Worm (Caenorhabditis elegans) whole organism, L4 larva: ENCODE measurements around the gene Y62E10A.24.

Source experiments
- D1046.2 ChIP-seq: fragments of 200-800 bp; sonication (Bioruptor generic); IDR thresholded peaks from 2 replicates; pipeline ENCODE4 v1.3.6; 2022; ENCODE audit warnings: missing genetic modification characterization, missing compliant biosample characterization
- F10B5.3 ChIP-seq: sonication (generic microtip); optimal IDR thresholded peaks from 2 replicates; lab custom pipeline; 2016; ENCODE audit warnings: mild to moderate bottlenecking, missing genetic modification characterization, missing compliant biosample characterization
- R02D3.7 ChIP-seq: fragments of 150-350 bp; sonication (generic microtip); optimal IDR thresholded peaks from 3 replicates; lab custom pipeline; 2014; ENCODE audit warnings: missing biosample characterization, missing genetic modification characterization
- T26A8.4 ChIP-seq: fragments of 200-800 bp; sonication (Bioruptor generic); IDR thresholded peaks from 2 replicates; pipeline ENCODE4 v1.3.6; 2022; ENCODE audit warnings: missing genetic modification characterization, missing compliant biosample characterization
- Y105C5A.15 ChIP-seq: fragments of 200-800 bp; sonication (Bioruptor generic); IDR thresholded peaks from 2 replicates; pipeline ENCODE4 v1.3.6; 2022; ENCODE audit warnings: missing genetic modification characterization, missing compliant biosample characterization
- Y75B8A.6 ChIP-seq: fragments of 200-800 bp; sonication (Bioruptor generic); IDR thresholded peaks from 2 replicates; pipeline ENCODE4 v1.3.6; 2022; ENCODE audit warnings: missing genetic modification reagents, missing genetic modification characterization, missing compliant biosample characterization
- aha-1 ChIP-seq: fragments of 150-350 bp; peaks from one replicate; lab custom pipeline; 2014; ENCODE audit warnings: missing biosample characterization, missing genetic modification characterization
- ama-1 ChIP-seq: fragments of 150-350 bp; optimal IDR thresholded peaks from 2 replicates; lab custom pipeline; 2014; ENCODE audit warnings: inconsistent platforms, mixed read lengths
- arid-1 ChIP-seq: fragments of 200-800 bp; sonication (Bioruptor generic); conservative IDR thresholded peaks from 2 replicates; pipeline ENCODE4 v1.3.6; 2022; ENCODE audit warnings: missing genetic modification reagents, missing genetic modification characterization, missing compliant biosample characterization
- attf-4 ChIP-seq: sonication (generic microtip); optimal IDR thresholded peaks from 3 replicates; lab custom pipeline; 2017; ENCODE audit warnings: missing biosample characterization, missing genetic modification characterization
- ceh-20 ChIP-seq: fragments of 200-800 bp; sonication (Bioruptor generic); IDR thresholded peaks from 2 replicates; pipeline ENCODE4 v1.3.6; 2022; ENCODE audit warnings: missing genetic modification reagents, missing genetic modification characterization, missing compliant biosample characterization
- ceh-28 ChIP-seq: fragments of 150-350 bp; optimal IDR thresholded peaks from 2 replicates; lab custom pipeline; 2014; ENCODE audit warnings: missing biosample characterization, missing genetic modification reagents, missing genetic modification characterization
- ceh-32 ChIP-seq: sonication (generic microtip); optimal IDR thresholded peaks from 2 replicates; lab custom pipeline; 2016; ENCODE audit warnings: mild to moderate bottlenecking, missing genetic modification characterization, missing compliant biosample characterization; ENCODE audit not compliant: poor library complexity
- ceh-82 ChIP-seq: sonication (generic microtip); optimal IDR thresholded peaks from 2 replicates; lab custom pipeline; 2017; ENCODE audit warnings: missing biosample characterization, missing genetic modification characterization
- ctbp-1 ChIP-seq: fragments of 200-800 bp; sonication (Bioruptor generic); IDR thresholded peaks from 2 replicates; pipeline ENCODE4 v1.3.6; 2022; ENCODE audit warnings: missing genetic modification reagents, missing genetic modification characterization, missing compliant biosample characterization
- daf-8 ChIP-seq: fragments of 200-800 bp; sonication (Bioruptor generic); IDR thresholded peaks from 2 replicates; pipeline ENCODE4 v1.3.6; 2022; ENCODE audit warnings: missing genetic modification characterization, missing compliant biosample characterization
- dmd-6 ChIP-seq: fragments of 200-800 bp; sonication (Bioruptor generic); IDR thresholded peaks from 2 replicates; pipeline ENCODE4 v1.3.6; 2022; ENCODE audit warnings: missing genetic modification reagents, missing genetic modification characterization, missing compliant biosample characterization
- dmd-8 ChIP-seq: fragments of 200-800 bp; sonication (Bioruptor generic); IDR thresholded peaks from 2 replicates; pipeline ENCODE4 v1.3.6; 2022; ENCODE audit warnings: missing genetic modification characterization, missing compliant biosample characterization
- duxl-1 ChIP-seq: sonication (generic microtip); optimal IDR thresholded peaks from 2 replicates; lab custom pipeline; 2016; ENCODE audit warnings: mild to moderate bottlenecking, missing genetic modification characterization, moderate library complexity, missing compliant biosample characterization; ENCODE audit not compliant: poor library complexity
- dve-1 ChIP-seq: sonication (generic microtip); optimal IDR thresholded peaks from 2 replicates; lab custom pipeline; 2017; ENCODE audit warnings: antibody characterized with exemption, mild to moderate bottlenecking, missing genetic modification characterization, missing compliant biosample characterization; ENCODE audit not compliant: insufficient read depth
- egl-27 ChIP-seq: sonication (generic microtip); optimal IDR thresholded peaks from 3 replicates; lab custom pipeline; 2017; ENCODE audit warnings: missing biosample characterization, missing genetic modification reagents, missing genetic modification characterization
- egl-43 ChIP-seq: fragments of 200-800 bp; sonication (Bioruptor generic); IDR thresholded peaks from 2 replicates; pipeline ENCODE4 v1.3.6; 2022; ENCODE audit warnings: missing genetic modification reagents, missing genetic modification characterization, missing compliant biosample characterization
- fkh-10 ChIP-seq: fragments of 150-350 bp; optimal IDR thresholded peaks from 2 replicates; lab custom pipeline; 2014; ENCODE audit warnings: missing biosample characterization, missing genetic modification reagents, missing genetic modification characterization
- gei-8 ChIP-seq: fragments of 200-800 bp; sonication (Bioruptor generic); optimal IDR thresholded peaks from 2 replicates; lab custom pipeline; 2018; ENCODE audit warnings: mild to moderate bottlenecking, missing genetic modification characterization, missing compliant biosample characterization
- hif-1 ChIP-seq, 2 experiments: sonication (generic microtip); optimal IDR thresholded peaks; 2 replicates each; lab custom pipeline; 2016 to 2017; ENCODE audit warnings: missing compliant biosample characterization in 2 of 2, missing genetic modification characterization in 2 of 2, missing genetic modification reagents in 2 of 2, missing genotype in 2 of 2, mild to moderate bottlenecking in 1 of 2
- lim-7 ChIP-seq: fragments of 200-800 bp; sonication (Bioruptor generic); IDR thresholded peaks from 2 replicates; pipeline ENCODE4 v1.3.6; 2022; ENCODE audit warnings: missing genetic modification characterization, missing compliant biosample characterization
- lin-13 ChIP-seq: fragments of 150-350 bp; optimal IDR thresholded peaks from 2 replicates; lab custom pipeline; 2014; ENCODE audit warnings: missing biosample characterization, missing genetic modification reagents, missing genetic modification characterization
- lin-15B ChIP-seq: fragments of 150-350 bp; sonication (generic microtip); optimal IDR thresholded peaks from 3 replicates; lab custom pipeline; 2014; ENCODE audit warnings: missing biosample characterization, missing genetic modification characterization
- madf-5 ChIP-seq, 2 experiments: fragments of 200-800 bp; sonication (Bioruptor generic); IDR thresholded peaks; 2 replicates each; pipeline ENCODE4 v1.3.6; 2022; ENCODE audit warnings: missing compliant biosample characterization in 2 of 2, missing genetic modification characterization in 2 of 2
- madf-9 ChIP-seq: fragments of 200-800 bp; sonication (Bioruptor generic); conservative IDR thresholded peaks from 2 replicates; pipeline ENCODE4 v1.3.6; 2022; ENCODE audit warnings: missing genetic modification reagents, missing genetic modification characterization, missing compliant biosample characterization
- mdl-1 ChIP-seq, 2 experiments: fragments of 150-350 bp in 1 of 2; sonication (generic microtip) in 1 of 2; optimal IDR thresholded peaks; 2 replicates each; lab custom pipeline; 2014 to 2017; ENCODE audit warnings: missing biosample characterization in 2 of 2, missing genetic modification characterization in 2 of 2
- mxl-3 ChIP-seq: fragments of 200-800 bp; sonication (Bioruptor generic); optimal IDR thresholded peaks from 2 replicates; lab custom pipeline; 2018; ENCODE audit warnings: mild to moderate bottlenecking, missing genetic modification characterization, missing compliant biosample characterization
- nhr-102 ChIP-seq: sonication (generic microtip); optimal IDR thresholded peaks from 2 replicates; lab custom pipeline; 2016; ENCODE audit warnings: mild to moderate bottlenecking, missing genetic modification characterization, moderate library complexity, missing compliant biosample characterization
- nhr-237 ChIP-seq: sonication (generic microtip); optimal IDR thresholded peaks from 2 replicates; lab custom pipeline; 2017; ENCODE audit warnings: missing biosample characterization, missing genetic modification characterization
- nhr-25 ChIP-seq: sonication (generic microtip); optimal IDR thresholded peaks from 2 replicates; lab custom pipeline; 2017; ENCODE audit warnings: missing genetic modification characterization, mild to moderate bottlenecking, missing compliant biosample characterization, antibody characterized with exemption, moderate library complexity, borderline replicate concordance; ENCODE audit not compliant: insufficient read depth
- nhr-28 ChIP-seq: fragments of 150-350 bp; optimal IDR thresholded peaks from 2 replicates; lab custom pipeline; 2014; ENCODE audit warnings: missing biosample characterization, missing genetic modification characterization
- nhr-48 ChIP-seq: sonication (generic microtip); optimal IDR thresholded peaks from 2 replicates; lab custom pipeline; 2016; ENCODE audit warnings: mild to moderate bottlenecking, missing genetic modification characterization, missing compliant biosample characterization
- pqm-1 ChIP-seq: sonication (generic microtip); optimal IDR thresholded peaks from 2 replicates; lab custom pipeline; 2017; ENCODE audit warnings: missing biosample characterization, missing genetic modification characterization
- saeg-2 ChIP-seq: fragments of 200-800 bp; sonication (Bioruptor generic); IDR thresholded peaks from 2 replicates; pipeline ENCODE4 v1.3.6; 2022; ENCODE audit warnings: missing genetic modification reagents, missing genetic modification characterization, missing compliant biosample characterization
- sdz-12 ChIP-seq: fragments of 200-800 bp; sonication (Bioruptor generic); optimal IDR thresholded peaks from 2 replicates; lab custom pipeline; 2018; ENCODE audit warnings: mild to moderate bottlenecking, missing genetic modification characterization, missing compliant biosample characterization
- set-16 ChIP-seq: fragments of 200-800 bp; sonication (Bioruptor generic); IDR thresholded peaks from 2 replicates; pipeline ENCODE4 v1.3.6; 2022; ENCODE audit warnings: missing genetic modification reagents, missing genetic modification characterization, missing compliant biosample characterization
- skn-1 ChIP-seq: fragments of 150-350 bp; optimal IDR thresholded peaks from 2 replicates; lab custom pipeline; 2014; ENCODE audit warnings: missing biosample characterization, missing genetic modification characterization
- snpc-1.2 ChIP-seq: fragments of 200-800 bp; sonication (Bioruptor generic); IDR thresholded peaks from 2 replicates; pipeline ENCODE4 v1.3.6; 2022; ENCODE audit warnings: missing genetic modification reagents, missing genetic modification characterization, missing compliant biosample characterization
- snpc-4 ChIP-seq: fragments of 150-350 bp; optimal IDR thresholded peaks from 2 replicates; lab custom pipeline; 2014; ENCODE audit warnings: missing biosample characterization, missing genetic modification characterization
- spr-1 ChIP-seq: sonication (generic microtip); optimal IDR thresholded peaks from 2 replicates; lab custom pipeline; 2016; ENCODE audit warnings: mild to moderate bottlenecking, missing genetic modification characterization, missing compliant biosample characterization
- unc-39 ChIP-seq: sonication (generic microtip); optimal IDR thresholded peaks from 2 replicates; lab custom pipeline; 2017; ENCODE audit warnings: missing biosample characterization, missing genetic modification characterization
- unc-62 ChIP-seq, 3 experiments: fragments of 150-350 bp in 1 of 3; sonication (generic microtip); optimal IDR thresholded peaks in 2 of 3; peaks in 1 of 3; 1 replicate in 1 of 3; 2 replicates in 2 of 3; lab custom pipeline; 2014 to 2017; ENCODE audit warnings: missing biosample characterization in 3 of 3, missing genetic modification characterization in 3 of 3, missing genetic modification reagents in 3 of 3, missing genotype in 1 of 3
- vab-7 ChIP-seq: fragments of 200-800 bp; sonication (Bioruptor generic); IDR thresholded peaks from 2 replicates; pipeline ENCODE4 v1.3.6; 2022; ENCODE audit warnings: missing genetic modification reagents, missing genetic modification characterization, missing compliant biosample characterization
- zip-11 ChIP-seq: fragments of 200-800 bp; sonication (Bioruptor generic); IDR thresholded peaks from 2 replicates; pipeline ENCODE4 v1.3.6; 2022; ENCODE audit warnings: missing genetic modification characterization, missing compliant biosample characterization
- ztf-7 ChIP-seq: fragments of 150-350 bp; optimal IDR thresholded peaks from 2 replicates; lab custom pipeline; 2014; ENCODE audit warnings: missing biosample characterization, missing genetic modification characterization

Y62E10A.24 gene

ce11 chrIV:13390770-13391169 is 20.3 kb downstream of the Y62E10A.24 start:
- TF ChIP-seq lin-13 (GFP tag; lab: Kevin White, UChicago) (no peak), snpc-1.2 (no peak), ceh-32 (no peak), F10B5.3 (tag; lab: Kevin White, UChicago) (no peak), ztf-7 (no peak), nhr-102 (tag; lab: Kevin White, UChicago) (no peak), vab-7 (GFP tag; lab: Robert Waterston, UW) (no peak), gei-8 (GFP tag; lab: Kevin White, UChicago) (peak; percentile 35), spr-1 (tag; lab: Kevin White, UChicago) (no peak), ceh-20 (GFP tag; lab: Robert Waterston, UW) (no peak), egl-27 (tag; lab: Kevin White, UChicago) (no peak), ctbp-1 (GFP tag; lab: Robert Waterston, UW) (0 out of 2 replicates have a peak, but pooled peaks have one; percentile 12), hif-1 (tag; optimal IDR thresholded peaks at IDR 0.05; lab: Kevin White, UChicago) (no peak), pqm-1 (tag; lab: Kevin White, UChicago) (no peak), Y75B8A.6 (GFP tag; lab: Robert Waterston, UW) (no peak), ama-1 (lab: Kevin White, UChicago) (no peak), aha-1 (tag; lab: Kevin White, UChicago) (peak; percentile 84), T26A8.4 (GFP tag; lab: Robert Waterston, UW) (no peak), unc-62 (GFP tag; optimal IDR thresholded peaks at IDR 0.05 in 1 of 2; lab: Kevin White, UChicago) (peak in 1 of 2 experiments; percentile 91), unc-62 (tag; optimal IDR thresholded peaks at IDR 0.05; lab: Kevin White, UChicago) (no peak), Y105C5A.15 (GFP tag; lab: Robert Waterston, UW) (no peak)

- no peak for TF ChIP-seq D1046.2 (GFP tag; lab: Robert Waterston, UW)
- TF ChIP-seq lim-7: 0 out of 2 replicates have a peak, but pooled peaks have one; percentile 35
- no peak for TF ChIP-seq nhr-25 (tag; lab: Kevin White, UChicago)
- peak; percentile 26; the same call in 1 of the 2 replicates for TF ChIP-seq set-16 (GFP tag; lab: Robert Waterston, UW)
- TF ChIP-seq hif-1 (tag; optimal IDR thresholded peaks at IDR 0.05; lab: Kevin White, UChicago): no peak
- TF ChIP-seq madf-5 (GFP tag; IDR thresholded peaks at IDR 0.05; lab: Robert Waterston, UW): no peak
- no peak for TF ChIP-seq daf-8 (GFP tag; lab: Robert Waterston, UW)
- no peak for TF ChIP-seq Y75B8A.6 (GFP tag; lab: Robert Waterston, UW)
- TF ChIP-seq duxl-1 (tag; lab: Kevin White, UChicago): no peak
- TF ChIP-seq lin-15B (tag; lab: Kevin White, UChicago): no peak
- TF ChIP-seq nhr-28 (tag; lab: Kevin White, UChicago): no peak
- TF ChIP-seq skn-1 (tag; lab: Kevin White, UChicago): no peak
- TF ChIP-seq fkh-10 (GFP tag; lab: Kevin White, UChicago): no peak
- TF ChIP-seq nhr-48: no peak
- no peak for TF ChIP-seq snpc-4
- TF ChIP-seq egl-43 (GFP tag; lab: Robert Waterston, UW): 0 out of 2 replicates have a peak, but pooled peaks have one; percentile 44
- TF ChIP-seq dmd-8 (GFP tag; lab: Robert Waterston, UW): no peak
- no peak for TF ChIP-seq attf-4 (tag; lab: Kevin White, UChicago)
- TF ChIP-seq vab-7 (GFP tag; lab: Robert Waterston, UW): no peak
- no peak for TF ChIP-seq mdl-1 (tag; optimal IDR thresholded peaks at IDR 0.05; lab: Kevin White, UChicago)
- peak; percentile 25 for TF ChIP-seq aha-1 (tag; lab: Kevin White, UChicago)
- peak; percentile 68 for TF ChIP-seq sdz-12
- TF ChIP-seq saeg-2 (GFP tag; lab: Robert Waterston, UW): no peak
- no peak for TF ChIP-seq dmd-6 (GFP tag; lab: Robert Waterston, UW)
- no peak for TF ChIP-seq arid-1 (GFP tag; lab: Robert Waterston, UW)
- TF ChIP-seq unc-39 (tag; lab: Kevin White, UChicago): no peak
- TF ChIP-seq mxl-3 (GFP tag; lab: Kevin White, UChicago): no peak
- no peak for TF ChIP-seq lin-13 (GFP tag; lab: Kevin White, UChicago)
- no peak for TF ChIP-seq madf-9
- no peak for TF ChIP-seq ceh-28 (tag; lab: Kevin White, UChicago)
- no peak for TF ChIP-seq R02D3.7
- no peak for TF ChIP-seq zip-11 (GFP tag; lab: Robert Waterston, UW)
- TF ChIP-seq nhr-237: no peak
- no peak for TF ChIP-seq dve-1 (tag; lab: Kevin White, UChicago)
- TF ChIP-seq ceh-82: no peak
Measured at ce11 chrIV:13392230-13392629, 21.7 kb downstream of the Y62E10A.24 start.
